Fruit fly (Drosophila melanogaster) whole organism, prepupa: ENCODE data around the gene UQCR-14.

Experiments
- CG10631 ChIP-seq: fragments of 200-800 bp; sonication (Bioruptor generic); optimal IDR thresholded peaks from 2 replicates; lab custom pipeline; 2016; ENCODE audit warnings: missing biosample characterization, missing genetic modification characterization
- CG10669 ChIP-seq: fragments of 200-800 bp; sonication (Bioruptor generic); optimal IDR thresholded peaks from 3 replicates; lab custom pipeline; 2018; ENCODE audit warnings: missing biosample characterization, mild to moderate bottlenecking, missing genetic modification characterization, moderate library complexity
- CG11294 ChIP-seq: fragments of 200-800 bp; sonication (Bioruptor generic); IDR thresholded peaks from 2 replicates; pipeline ENCODE4 v1.3.6; 2022; ENCODE audit warnings: missing biosample characterization, missing genetic modification characterization
- CG11762 ChIP-seq: fragments of 200-800 bp; sonication (Bioruptor generic); optimal IDR thresholded peaks from 3 replicates; lab custom pipeline; 2016; ENCODE audit warnings: missing biosample characterization, missing genetic modification characterization; ENCODE audit not compliant: insufficient read depth
- CG11902 ChIP-seq: fragments of 200-800 bp; sonication (Bioruptor generic); optimal IDR thresholded peaks from 3 replicates; lab custom pipeline; 2016; ENCODE audit warnings: missing biosample characterization, missing genetic modification characterization
- CG15336 ChIP-seq: fragments of 200-800 bp; sonication (Bioruptor generic); IDR thresholded peaks from 2 replicates; pipeline ENCODE4 v1.3.6; 2022; ENCODE audit warnings: missing biosample characterization, missing genetic modification characterization
- CG1621 ChIP-seq: fragments of 200-800 bp; sonication (Bioruptor generic); optimal IDR thresholded peaks from 3 replicates; lab custom pipeline; 2018; ENCODE audit warnings: missing biosample characterization, mild to moderate bottlenecking, missing genetic modification characterization
- CG16779 ChIP-seq: fragments of 200-800 bp; sonication (Bioruptor generic); optimal IDR thresholded peaks from 3 replicates; lab custom pipeline; 2017; ENCODE audit warnings: missing biosample characterization, mild to moderate bottlenecking, missing genetic modification characterization
- CG3032 ChIP-seq: fragments of 200-800 bp; optimal IDR thresholded peaks from 2 replicates; lab custom pipeline; 2019; ENCODE audit warnings: missing biosample characterization, mild to moderate bottlenecking, missing genetic modification characterization, moderate library complexity
- CG31627 ChIP-seq: fragments of 200-800 bp; sonication (Bioruptor generic); optimal IDR thresholded peaks from 3 replicates; lab custom pipeline; 2016; ENCODE audit warnings: missing biosample characterization, missing genetic modification characterization
- CG32006 ChIP-seq: fragments of 200-800 bp; sonication (Bioruptor generic); optimal IDR thresholded peaks from 3 replicates; lab custom pipeline; 2017; ENCODE audit warnings: missing biosample characterization, mild to moderate bottlenecking, missing genetic modification characterization
- CG34406 ChIP-seq: fragments of 200-800 bp; sonication (Bioruptor generic); optimal IDR thresholded peaks from 3 replicates; lab custom pipeline; 2016; ENCODE audit warnings: missing biosample characterization, missing genetic modification characterization
- CG4318 ChIP-seq: fragments of 200-800 bp; sonication (Bioruptor generic); optimal IDR thresholded peaks from 3 replicates; lab custom pipeline; 2017; ENCODE audit warnings: missing biosample characterization, mild to moderate bottlenecking, missing genetic modification characterization
- CG6163 ChIP-seq: fragments of 200-800 bp; sonication (Bioruptor generic); IDR thresholded peaks from 3 replicates; pipeline ENCODE4 v1.3.6; 2022; ENCODE audit warnings: missing biosample characterization, missing genetic modification characterization
- CG6276 ChIP-seq: fragments of 200-800 bp; sonication (Bioruptor generic); optimal IDR thresholded peaks from 2 replicates; lab custom pipeline; 2017; ENCODE audit warnings: missing biosample characterization, mild to moderate bottlenecking, missing genetic modification characterization
- CG6792 ChIP-seq: fragments of 200-800 bp; sonication (Bioruptor generic); optimal IDR thresholded peaks from 3 replicates; lab custom pipeline; 2016; ENCODE audit warnings: missing biosample characterization, missing genetic modification characterization
- CG6808 ChIP-seq: fragments of 200-800 bp; sonication (Bioruptor generic); optimal IDR thresholded peaks from 3 replicates; lab custom pipeline; 2017; ENCODE audit warnings: missing biosample characterization, missing genetic modification characterization, mild to moderate bottlenecking, moderate library complexity, missing genetic modification reagents
- CG6854 ChIP-seq: fragments of 200-800 bp; sonication (Bioruptor generic); optimal IDR thresholded peaks from 2 replicates; lab custom pipeline; 2017; ENCODE audit warnings: missing biosample characterization, mild to moderate bottlenecking, missing genetic modification characterization
- CG7368 ChIP-seq: fragments of 200-800 bp; sonication (Bioruptor generic); optimal IDR thresholded peaks from 3 replicates; lab custom pipeline; 2016; ENCODE audit warnings: missing biosample characterization, missing genetic modification characterization
- CG8119 ChIP-seq: fragments of 200-800 bp; sonication (Bioruptor generic); IDR thresholded peaks from 3 replicates; pipeline ENCODE4 v1.3.6; 2022; ENCODE audit warnings: missing biosample characterization, missing genetic modification characterization
- CG8319 ChIP-seq: fragments of 200-800 bp; sonication (Bioruptor generic); optimal IDR thresholded peaks from 3 replicates; lab custom pipeline; 2016; ENCODE audit warnings: missing biosample characterization, missing genetic modification characterization
- CG9139 ChIP-seq: fragments of 200-800 bp; sonication (Bioruptor generic); optimal IDR thresholded peaks from 3 replicates; lab custom pipeline; 2017; ENCODE audit warnings: missing biosample characterization, mild to moderate bottlenecking, missing genetic modification characterization
- Eip75B ChIP-seq: fragments of 200-800 bp; sonication (Bioruptor generic); optimal IDR thresholded peaks from 3 replicates; lab custom pipeline; 2016; ENCODE audit warnings: missing biosample characterization, missing genetic modification characterization
- Eip78C ChIP-seq: fragments of 200-800 bp; sonication (Bioruptor generic); peaks from one replicate; lab custom pipeline; 2016; ENCODE audit warnings: missing biosample characterization, missing genetic modification characterization
- Eip93F ChIP-seq: fragments of 200-800 bp; sonication (Bioruptor generic); optimal IDR thresholded peaks from 2 replicates; lab custom pipeline; 2016; ENCODE audit warnings: missing biosample characterization, mild to moderate bottlenecking, missing genetic modification characterization
- Ets21C ChIP-seq: fragments of 200-800 bp; sonication (Bioruptor generic); optimal IDR thresholded peaks from 3 replicates; lab custom pipeline; 2016; ENCODE audit warnings: missing biosample characterization, missing genetic modification characterization
- Gug ChIP-seq: fragments of 200-800 bp; sonication (Bioruptor generic); IDR thresholded peaks from 2 replicates; pipeline ENCODE4 v1.3.6; 2022; ENCODE audit warnings: missing biosample characterization, missing genetic modification characterization
- Hr38 ChIP-seq: sonication (Bioruptor generic); optimal IDR thresholded peaks from 2 replicates; lab custom pipeline; 2016; ENCODE audit warnings: missing biosample characterization, missing genetic modification characterization
- Hr39 ChIP-seq: fragments of 200-800 bp; sonication (Bioruptor generic); optimal IDR thresholded peaks from 2 replicates; lab custom pipeline; 2016; ENCODE audit warnings: missing biosample characterization, missing genetic modification characterization
- Hr4 ChIP-seq: fragments of 200-800 bp; sonication (Bioruptor generic); optimal IDR thresholded peaks from 3 replicates; lab custom pipeline; 2016; ENCODE audit warnings: missing biosample characterization, missing genetic modification characterization
- Lpt ChIP-seq: fragments of 200-800 bp; sonication (Bioruptor generic); optimal IDR thresholded peaks from 3 replicates; lab custom pipeline; 2016; ENCODE audit warnings: missing biosample characterization, missing genetic modification characterization
- Met ChIP-seq: fragments of 200-800 bp; sonication (Bioruptor generic); optimal IDR thresholded peaks from 3 replicates; lab custom pipeline; 2016; ENCODE audit warnings: missing biosample characterization, missing genetic modification characterization
- OdsH ChIP-seq: fragments of 200-800 bp; sonication (Bioruptor generic); optimal IDR thresholded peaks from 3 replicates; lab custom pipeline; 2016; ENCODE audit warnings: missing biosample characterization, missing genetic modification characterization
- Smox ChIP-seq: fragments of 200-800 bp; sonication (Bioruptor generic); optimal IDR thresholded peaks from 3 replicates; lab custom pipeline; 2016; ENCODE audit warnings: missing biosample characterization, missing genetic modification characterization
- Sox102F ChIP-seq: fragments of 200-800 bp; sonication (Bioruptor generic); optimal IDR thresholded peaks from 2 replicates; lab custom pipeline; 2016; ENCODE audit warnings: missing biosample characterization, mild to moderate bottlenecking, missing genetic modification characterization
- Sox14 ChIP-seq: fragments of 200-800 bp; sonication (Bioruptor generic); optimal IDR thresholded peaks from 3 replicates; lab custom pipeline; 2016; ENCODE audit warnings: missing biosample characterization, missing genetic modification characterization
- Sox15 ChIP-seq: fragments of 200-800 bp; sonication (Bioruptor generic); optimal IDR thresholded peaks from 3 replicates; lab custom pipeline; 2016; ENCODE audit warnings: missing biosample characterization, missing genetic modification characterization
- achi ChIP-seq: fragments of 200-800 bp; sonication (Bioruptor generic); optimal IDR thresholded peaks from 3 replicates; lab custom pipeline; 2016; ENCODE audit warnings: missing biosample characterization, missing genetic modification characterization
- acj6 ChIP-seq: fragments of 200-800 bp; sonication (Bioruptor generic); optimal IDR thresholded peaks from 3 replicates; lab custom pipeline; 2016; ENCODE audit warnings: missing biosample characterization, missing genetic modification characterization
- cyc ChIP-seq: fragments of 200-800 bp; sonication (Bioruptor generic); optimal IDR thresholded peaks from 3 replicates; lab custom pipeline; 2016; ENCODE audit warnings: missing biosample characterization, missing genetic modification characterization
- dac ChIP-seq: fragments of 200-800 bp; sonication (Bioruptor generic); optimal IDR thresholded peaks from 2 replicates; lab custom pipeline; 2017; ENCODE audit warnings: missing biosample characterization, mild to moderate bottlenecking, missing genetic modification characterization
- dsx ChIP-seq: fragments of 200-800 bp; optimal IDR thresholded peaks from 3 replicates; lab custom pipeline; 2019; ENCODE audit warnings: missing biosample characterization, mild to moderate bottlenecking, missing genetic modification characterization, moderate library complexity; ENCODE audit not compliant: poor library complexity, severe bottlenecking
- eg ChIP-seq: fragments of 200-800 bp; sonication (Bioruptor generic); IDR thresholded peaks from 3 replicates; pipeline ENCODE4 v1.3.6; 2022; ENCODE audit warnings: missing biosample characterization, missing genetic modification characterization
- fd85E ChIP-seq: fragments of 200-800 bp; sonication (Bioruptor generic); optimal IDR thresholded peaks from 3 replicates; lab custom pipeline; 2016; ENCODE audit warnings: missing biosample characterization, missing genetic modification characterization
- fkh ChIP-seq: fragments of 200-800 bp; sonication (Bioruptor generic); optimal IDR thresholded peaks from 3 replicates; lab custom pipeline; 2017; ENCODE audit warnings: missing biosample characterization, mild to moderate bottlenecking, missing genetic modification characterization, moderate library complexity
- net ChIP-seq: fragments of 200-800 bp; sonication (Bioruptor generic); optimal IDR thresholded peaks from 3 replicates; lab custom pipeline; 2016; ENCODE audit warnings: missing biosample characterization, missing genetic modification characterization
- pdm3 ChIP-seq: fragments of 200-800 bp; sonication (Bioruptor generic); optimal IDR thresholded peaks from 3 replicates; lab custom pipeline; 2016; ENCODE audit warnings: missing biosample characterization, missing genetic modification characterization
- spab ChIP-seq: fragments of 200-800 bp; sonication (Bioruptor generic); optimal IDR thresholded peaks from 2 replicates; lab custom pipeline; 2017; ENCODE audit warnings: missing biosample characterization, mild to moderate bottlenecking, missing genetic modification characterization, missing genetic modification reagents
- ss ChIP-seq, 2 experiments: fragments of 200-800 bp; sonication (Bioruptor generic); optimal IDR thresholded peaks; 2 replicates in 1 of 2; 3 replicates in 1 of 2; lab custom pipeline; 2017 to 2018; ENCODE audit warnings: mild to moderate bottlenecking in 2 of 2, missing biosample characterization in 2 of 2, missing genetic modification characterization in 2 of 2, moderate library complexity in 1 of 2
- vri ChIP-seq: fragments of 200-800 bp; sonication (Bioruptor generic); optimal IDR thresholded peaks from 3 replicates; lab custom pipeline; 2016; ENCODE audit warnings: missing biosample characterization, mild to moderate bottlenecking, missing genetic modification characterization

The UQCR-14 gene

DNA sequence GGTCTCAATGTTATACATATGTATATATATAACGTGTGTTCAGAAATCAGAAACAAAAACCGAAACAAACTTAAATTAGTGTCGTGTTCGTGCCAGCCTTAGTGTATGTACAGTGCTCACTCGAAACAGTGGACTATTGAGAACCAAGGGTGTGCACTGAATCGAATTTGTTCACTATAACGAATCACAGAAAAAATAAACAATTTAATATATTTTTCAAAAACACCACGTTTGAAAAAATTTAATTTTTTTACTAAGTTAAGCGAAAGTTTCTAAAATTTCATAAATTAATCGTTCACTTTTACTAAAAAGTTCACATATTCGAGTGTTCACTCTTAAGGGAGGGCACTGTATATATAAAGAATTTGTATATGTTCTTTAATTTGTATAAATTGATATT is 902 bp upstream of the UQCR-14 start (continued):
- TF ChIP-seq CG1621 (tag; lab: Kevin White, UChicago) (no peak), achi (GFP tag; lab: Kevin White, UChicago) (no peak), CG7368 (GFP tag; lab: Kevin White, UChicago) (no peak), CG8319 (GFP tag; lab: Kevin White, UChicago) (no peak), CG34406 (GFP tag; lab: Kevin White, UChicago) (peak; percentile 17), CG10631 (GFP tag; lab: Kevin White, UChicago) (peak; percentile 11), CG6808 (no peak)

dm6 chrX:16288492-16288964 is 2.4 kb downstream of the UQCR-14 start, which contains the start of the genes CG32576 and caz:
CG32576 (minus strand) TSS chrX:16288533.
caz (plus strand) TSS chrX:16288810.
- TF ChIP-seq Hr38 (GFP tag; lab: Kevin White, UChicago) = no peak
- peak; percentile 43 for TF ChIP-seq Sox102F
- TF ChIP-seq CG3032 (tag; lab: Kevin White, UChicago) = peak; percentile 23
- no peak for TF ChIP-seq Eip75B
- no peak for TF ChIP-seq spab (GFP tag; lab: Kevin White, UChicago)
- TF ChIP-seq CG6163 (GFP tag; lab: Robert Waterston, UW) = no peak
- TF ChIP-seq Met (GFP tag; lab: Kevin White, UChicago) = no peak
- TF ChIP-seq dsx (GFP tag; lab: Kevin White, UChicago) = peak; percentile 88
- TF ChIP-seq CG32006 = no peak
- TF ChIP-seq CG16779 (tag; lab: Kevin White, UChicago) = no peak
- TF ChIP-seq OdsH (GFP tag; lab: Kevin White, UChicago) = no peak
- TF ChIP-seq CG6276 = no peak
- peak; percentile 3 for TF ChIP-seq cyc
- peak; percentile 47 for TF ChIP-seq achi (GFP tag; lab: Kevin White, UChicago)
- no peak for TF ChIP-seq dac (GFP tag; lab: Kevin White, UChicago)
- peak; percentile 13 for TF ChIP-seq CG6792 (GFP tag; lab: Kevin White, UChicago)
- TF ChIP-seq CG31627 = no peak
- no peak for TF ChIP-seq CG11294
- peak; percentile 46 for TF ChIP-seq acj6 (GFP tag; lab: Kevin White, UChicago)
- TF ChIP-seq CG10631 (GFP tag; lab: Kevin White, UChicago) = peak; percentile 51
- no peak for TF ChIP-seq CG4318 (GFP tag; lab: Kevin White, UChicago)
- TF ChIP-seq vri (GFP tag; lab: Kevin White, UChicago) = peak; percentile 23
- no peak for TF ChIP-seq CG15336 (GFP tag; lab: Robert Waterston, UW)
- TF ChIP-seq fd85E = no peak
- TF ChIP-seq CG11902 (GFP tag; lab: Kevin White, UChicago) = no peak
- no peak for TF ChIP-seq Lpt (GFP tag; lab: Kevin White, UChicago)
- TF ChIP-seq CG10669 = no peak
- TF ChIP-seq CG6808 = no peak
- TF ChIP-seq pdm3 = no peak
- TF ChIP-seq eg (GFP tag; lab: Robert Waterston, UW) = no peak
- no peak for TF ChIP-seq ss (GFP tag; optimal IDR thresholded peaks at IDR 0.05; lab: Kevin White, UChicago)
- TF ChIP-seq net (GFP tag; lab: Kevin White, UChicago) = no peak
- TF ChIP-seq Eip78C (GFP tag; lab: Kevin White, UChicago) = peak; percentile 8
- no peak for TF ChIP-seq Gug (GFP tag; lab: Robert Waterston, UW)
- no peak for TF ChIP-seq Hr4 (GFP tag; lab: Kevin White, UChicago)
- TF ChIP-seq CG11762 (GFP tag; lab: Kevin White, UChicago) = no peak
- TF ChIP-seq Eip93F = no peak
- no peak for TF ChIP-seq CG34406 (GFP tag; lab: Kevin White, UChicago)
- no peak for TF ChIP-seq Hr39 (GFP tag; lab: Kevin White, UChicago)
- TF ChIP-seq CG9139 (GFP tag; lab: Kevin White, UChicago) = no peak
- no peak for TF ChIP-seq Sox14 (GFP tag; lab: Kevin White, UChicago)
- peak; percentile 94 for TF ChIP-seq fkh (GFP tag; lab: Kevin White, UChicago)
- TF ChIP-seq Smox = no peak
- TF ChIP-seq Sox15 (GFP tag; lab: Kevin White, UChicago) = no peak
- TF ChIP-seq CG8119 (GFP tag; lab: Robert Waterston, UW) = no peak
- no peak for TF ChIP-seq CG6854
- TF ChIP-seq Ets21C (GFP tag; lab: Kevin White, UChicago) = no peak
- TF ChIP-seq CG1621 (tag; lab: Kevin White, UChicago) = no peak
